Worm (Caenorhabditis elegans): ENCODE data around the gene F07G11.3.

DNA sequence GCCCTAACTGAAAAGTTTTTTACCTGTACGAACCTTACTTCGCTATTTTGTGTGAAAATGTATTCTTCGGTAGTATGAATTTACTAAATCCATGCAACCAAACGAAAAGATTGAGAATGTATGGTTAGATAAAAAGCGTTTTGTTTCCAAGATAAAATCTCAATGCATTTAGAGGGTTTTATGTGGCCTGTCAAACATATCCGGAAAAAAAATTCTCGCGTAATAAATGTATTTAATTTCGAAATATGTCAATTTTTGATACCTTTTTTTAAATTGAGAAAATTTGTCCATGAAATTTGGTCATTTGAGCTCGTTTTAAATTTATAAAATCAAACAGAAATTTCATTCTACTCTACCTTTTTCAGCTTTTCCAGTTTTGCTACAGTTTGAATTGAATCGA lies 3.3 kb upstream of the F07G11.3 start, which contains the start of gene F07G11.4:
- TF ChIP-seq F33H1.4 (GFP tag; IDR thresholded peaks at IDR 0.05) (no peak), snpc-4 (GFP tag; optimal IDR thresholded peaks at IDR 0.05) (no peak), snpc-4 (tag; optimal IDR thresholded peaks at IDR 0.05) (no peak), pha-4 (tag; optimal IDR thresholded peaks at IDR 0.05) (no peak), lin-40 (tag; optimal IDR thresholded peaks at IDR 0.05) (no peak), ama-1 (optimal IDR thresholded peaks at IDR 0.05) (no peak), ama-1 (GFP tag; optimal IDR thresholded peaks at IDR 0.05) (no peak), efl-1 (GFP tag; optimal IDR thresholded peaks at IDR 0.05) (no peak), sea-2 (GFP tag; IDR thresholded peaks at IDR 0.05) (no peak), nfya-2 (GFP tag; IDR thresholded peaks at IDR 0.05) (no peak), lin-26 (GFP tag; IDR thresholded peaks at IDR 0.05) (no peak), ceh-91 (GFP tag; IDR thresholded peaks at IDR 0.05) (no peak), lin-35 (GFP tag; optimal IDR thresholded peaks at IDR 0.05) (no peak), gei-17 (GFP tag; optimal IDR thresholded peaks at IDR 0.05) (no peak), madf-6 (GFP tag; IDR thresholded peaks at IDR 0.05) (no peak), zim-3 (tag; optimal IDR thresholded peaks at IDR 0.05) (no peak)
